Fruit fly (Drosophila melanogaster) whole organism, embryonic: Measurements from ENCODE around the gene CG2767.

Experiments used
- Ada2b ChIP-seq: fragments of 200-800 bp; sonication (Bioruptor generic); IDR thresholded peaks from 2 replicates; pipeline ENCODE4 v1.3.6; 2022; ENCODE audit warnings: missing biosample characterization, missing genetic modification characterization
- B-H1 ChIP-seq: fragments of 200-800 bp; sonication (Bioruptor generic); IDR thresholded peaks from 3 replicates; pipeline ENCODE4 v1.3.6; 2022; ENCODE audit warnings: missing biosample characterization, missing genetic modification characterization
- BEAF-32 ChIP-seq: fragments of 200-800 bp; sonication (Bioruptor generic); optimal IDR thresholded peaks from 3 replicates; lab custom pipeline; 2017; ENCODE audit warnings: missing biosample characterization, missing genetic modification characterization, mild to moderate bottlenecking, moderate library complexity, missing genetic modification reagents
- CG12104 ChIP-seq: fragments of 200-800 bp; sonication (Bioruptor generic); optimal IDR thresholded peaks from 3 replicates; lab custom pipeline; 2016; ENCODE audit warnings: missing biosample characterization, missing genetic modification characterization
- CG14667 ChIP-seq: fragments of 200-800 bp; sonication (Bioruptor generic); IDR thresholded peaks from 2 replicates; pipeline ENCODE4 v1.3.6; 2022; ENCODE audit warnings: missing biosample characterization, missing genetic modification characterization
- CG15269 ChIP-seq: fragments of 200-800 bp; sonication (Bioruptor generic); optimal IDR thresholded peaks from 2 replicates; lab custom pipeline; 2018; ENCODE audit warnings: missing biosample characterization, mild to moderate bottlenecking, missing genetic modification characterization, moderate library complexity
- CG16863 ChIP-seq: fragments of 200-800 bp; sonication (Bioruptor generic); optimal IDR thresholded peaks from 3 replicates; lab custom pipeline; 2016; ENCODE audit warnings: missing biosample characterization, missing genetic modification characterization
- CG17359 ChIP-seq: fragments of 200-800 bp; sonication (Bioruptor generic); optimal IDR thresholded peaks from 3 replicates; lab custom pipeline; 2018; ENCODE audit warnings: missing biosample characterization, mild to moderate bottlenecking, missing genetic modification characterization, moderate library complexity
- CG17829 ChIP-seq: fragments of 200-800 bp; optimal IDR thresholded peaks from 2 replicates; lab custom pipeline; 2019; ENCODE audit warnings: missing biosample characterization, mild to moderate bottlenecking, missing genetic modification characterization, moderate library complexity
- CG2129 ChIP-seq: fragments of 200-800 bp; sonication (Bioruptor generic); IDR thresholded peaks from 2 replicates; pipeline ENCODE4 v1.3.6; 2022; ENCODE audit warnings: missing biosample characterization, missing genetic modification characterization; ENCODE audit not compliant: partially characterized antibody
- CG33213 ChIP-seq: fragments of 200-800 bp; sonication (Bioruptor generic); optimal IDR thresholded peaks from 3 replicates; lab custom pipeline; 2016; ENCODE audit warnings: missing biosample characterization, missing genetic modification characterization
- CG34224 ChIP-seq: fragments of 200-800 bp; sonication (Bioruptor generic); IDR thresholded peaks from 3 replicates; pipeline ENCODE4 v1.3.6; 2022; ENCODE audit warnings: missing biosample characterization, missing genetic modification characterization; ENCODE audit not compliant: partially characterized antibody
- CG43689 ChIP-seq: fragments of 200-800 bp; sonication (Bioruptor generic); IDR thresholded peaks from 2 replicates; pipeline ENCODE4 v1.3.6; 2022; ENCODE audit warnings: missing biosample characterization, missing genetic modification characterization
- CG5953 ChIP-seq: fragments of 200-800 bp; sonication (Bioruptor generic); IDR thresholded peaks from 2 replicates; pipeline ENCODE4 v1.3.6; 2022; ENCODE audit warnings: missing biosample characterization, missing genetic modification characterization
- CG6175 ChIP-seq: fragments of 200-800 bp; sonication (Bioruptor generic); IDR thresholded peaks from 3 replicates; pipeline ENCODE4 v1.3.6; 2022; ENCODE audit warnings: missing biosample characterization, missing genetic modification characterization
- CG6854 ChIP-seq: fragments of 200-800 bp; sonication (Bioruptor generic); optimal IDR thresholded peaks from 3 replicates; lab custom pipeline; 2017; ENCODE audit warnings: missing biosample characterization, mild to moderate bottlenecking, missing genetic modification characterization
- CG7786 ChIP-seq: fragments of 200-800 bp; sonication (Bioruptor generic); optimal IDR thresholded peaks from 2 replicates; lab custom pipeline; 2016; ENCODE audit warnings: missing biosample characterization, missing genetic modification characterization
- CG8924 ChIP-seq: fragments of 200-800 bp; optimal IDR thresholded peaks from 3 replicates; lab custom pipeline; 2019; ENCODE audit warnings: missing biosample characterization, mild to moderate bottlenecking, missing genetic modification characterization, moderate library complexity
- Dek ChIP-seq: fragments of 200-800 bp; sonication (Bioruptor generic); optimal IDR thresholded peaks from 3 replicates; lab custom pipeline; 2019; ENCODE audit warnings: missing biosample characterization, mild to moderate bottlenecking, missing genetic modification characterization, moderate library complexity
- Dip3 ChIP-seq: fragments of 200-800 bp; sonication (Bioruptor generic); optimal IDR thresholded peaks from 3 replicates; lab custom pipeline; 2016; ENCODE audit warnings: missing biosample characterization, missing genetic modification characterization
- Fer3 ChIP-seq: fragments of 200-800 bp; sonication (Bioruptor generic); optimal IDR thresholded peaks from 2 replicates; lab custom pipeline; 2018; ENCODE audit warnings: missing biosample characterization, mild to moderate bottlenecking, missing genetic modification characterization, moderate library complexity
- Hey ChIP-seq: fragments of 200-800 bp; sonication (Bioruptor generic); optimal IDR thresholded peaks from 3 replicates; lab custom pipeline; 2018; ENCODE audit warnings: missing biosample characterization, mild to moderate bottlenecking, missing genetic modification characterization
- HmgZ ChIP-seq: fragments of 200-800 bp; sonication (Bioruptor generic); optimal IDR thresholded peaks from 2 replicates; lab custom pipeline; 2018; ENCODE audit warnings: missing biosample characterization, mild to moderate bottlenecking, missing genetic modification characterization
- Hr3 ChIP-seq: fragments of 200-800 bp; sonication (Bioruptor generic); optimal IDR thresholded peaks from 3 replicates; lab custom pipeline; 2016; ENCODE audit warnings: missing biosample characterization, missing genetic modification characterization
- Mrtf ChIP-seq: fragments of 200-800 bp; sonication (Bioruptor generic); IDR thresholded peaks from 3 replicates; pipeline ENCODE4 v1.3.6; 2022; ENCODE audit warnings: missing biosample characterization, missing genetic modification characterization
- NfI ChIP-seq: fragments of 200-800 bp; sonication (Bioruptor generic); optimal IDR thresholded peaks from 3 replicates; lab custom pipeline; 2018; ENCODE audit warnings: missing biosample characterization, mild to moderate bottlenecking, missing genetic modification characterization, moderate library complexity
- Sin3A ChIP-seq: fragments of >200 bp; optimal IDR thresholded peaks from 2 replicates; lab custom pipeline; 2018
- Trl ChIP-seq, 3 experiments: fragments of >200 bp in 2 of 3; fragments of 200-800 bp in 1 of 3; sonication (Bioruptor generic) in 1 of 3; optimal IDR thresholded peaks; 2 replicates in 1 of 3; 3 replicates in 2 of 3; lab custom pipeline; 2016 to 2017; ENCODE audit warnings: missing biosample characterization in 1 of 3, missing genetic modification characterization in 1 of 3
- amos ChIP-seq: fragments of 200-800 bp; sonication (Bioruptor generic); IDR thresholded peaks from 2 replicates; pipeline ENCODE4 v1.3.6; 2022; ENCODE audit warnings: missing biosample characterization, missing genetic modification characterization; ENCODE audit not compliant: partially characterized antibody
- ap ChIP-seq: fragments of 200-800 bp; sonication (Bioruptor generic); IDR thresholded peaks from 2 replicates; pipeline ENCODE4 v1.3.6; 2022; ENCODE audit warnings: missing biosample characterization, missing genetic modification characterization
- ase ChIP-seq: fragments of 200-800 bp; sonication (Bioruptor generic); IDR thresholded peaks from 3 replicates; pipeline ENCODE4 v1.3.6; 2022; ENCODE audit warnings: missing biosample characterization, missing genetic modification characterization
- az2 ChIP-seq: fragments of 200-800 bp; sonication (Bioruptor generic); optimal IDR thresholded peaks from 3 replicates; lab custom pipeline; 2016; ENCODE audit warnings: missing biosample characterization, missing genetic modification characterization
- btn ChIP-seq: fragments of 200-800 bp; sonication (Bioruptor generic); optimal IDR thresholded peaks from 2 replicates; lab custom pipeline; 2016; ENCODE audit warnings: missing biosample characterization, missing genetic modification characterization
- cad ChIP-seq: fragments of >200 bp; optimal IDR thresholded peaks from 2 replicates; lab custom pipeline; 2017; ENCODE audit warnings: missing biosample characterization, missing genetic modification characterization
- cas ChIP-seq: fragments of 200-800 bp; sonication (Bioruptor generic); IDR thresholded peaks from 2 replicates; pipeline ENCODE4 v1.3.6; 2022; ENCODE audit warnings: missing biosample characterization, missing genetic modification characterization
- dpn ChIP-seq, 2 experiments: fragments of 200-800 bp; sonication (Bioruptor generic); optimal IDR thresholded peaks; 3 replicates each; lab custom pipeline; 2016; ENCODE audit warnings: missing biosample characterization in 2 of 2, missing genetic modification characterization in 2 of 2
- gro ChIP-seq: fragments of 200-800 bp; sonication (Bioruptor generic); optimal IDR thresholded peaks from 2 replicates; lab custom pipeline; 2016; ENCODE audit warnings: missing biosample characterization, missing genetic modification characterization
- kah ChIP-seq: fragments of 200-800 bp; sonication (Bioruptor generic); optimal IDR thresholded peaks from 2 replicates; lab custom pipeline; 2018; ENCODE audit warnings: missing biosample characterization, mild to moderate bottlenecking, missing genetic modification characterization
- maf-S ChIP-seq: fragments of 200-800 bp; sonication (Bioruptor generic); optimal IDR thresholded peaks from 2 replicates; lab custom pipeline; 2016; ENCODE audit warnings: missing biosample characterization, missing genetic modification characterization
- oc ChIP-seq: fragments of 200-800 bp; sonication (Bioruptor generic); optimal IDR thresholded peaks from 2 replicates; lab custom pipeline; 2018; ENCODE audit warnings: missing biosample characterization, mild to moderate bottlenecking, missing genetic modification characterization, moderate library complexity
- otp ChIP-seq: fragments of 200-800 bp; sonication (Bioruptor generic); IDR thresholded peaks from 3 replicates; pipeline ENCODE4, ENCODE4 v1.3.6; 2022; ENCODE audit warnings: missing biosample characterization, missing genetic modification characterization
- pb ChIP-seq: fragments of 200-800 bp; sonication (Bioruptor generic); optimal IDR thresholded peaks from 3 replicates; lab custom pipeline; 2016; ENCODE audit warnings: missing biosample characterization, missing genetic modification characterization
- pnt ChIP-seq: fragments of 200-800 bp; sonication (Bioruptor generic); optimal IDR thresholded peaks from 3 replicates; lab custom pipeline; 2016; ENCODE audit warnings: missing biosample characterization, missing genetic modification characterization
- pum ChIP-seq: fragments of 200-800 bp; sonication (Bioruptor generic); optimal IDR thresholded peaks from 2 replicates; lab custom pipeline; 2016; ENCODE audit warnings: missing biosample characterization, missing genetic modification characterization
- sisA ChIP-seq: fragments of 200-800 bp; sonication (Bioruptor generic); IDR thresholded peaks from 2 replicates; pipeline ENCODE4 v1.3.6; 2022; ENCODE audit warnings: missing biosample characterization, missing genetic modification characterization
- tio ChIP-seq: fragments of 200-800 bp; sonication (Bioruptor generic); optimal IDR thresholded peaks from 2 replicates; lab custom pipeline; 2017; ENCODE audit warnings: missing biosample characterization, missing genetic modification characterization, inconsistent platforms
- tll ChIP-seq, 2 experiments: fragments of 200-800 bp in 1 of 2; fragments of >200 bp in 1 of 2; sonication (Bioruptor generic) in 1 of 2; optimal IDR thresholded peaks; 2 replicates each; lab custom pipeline; 2017 to 2019; ENCODE audit warnings: missing biosample characterization in 2 of 2, missing genetic modification characterization in 2 of 2, mild to moderate bottlenecking in 1 of 2, moderate library complexity in 1 of 2
- unc-4 ChIP-seq: fragments of 200-800 bp; sonication (Bioruptor generic); IDR thresholded peaks from 2 replicates; pipeline ENCODE4 v1.3.6; 2022; ENCODE audit warnings: missing biosample characterization, missing genetic modification characterization; ENCODE audit not compliant: partially characterized antibody

Gene CG2767

dm6 chr3R:8013121-8014009, 5.5 kb upstream of the CG2767 start, which contains the start of the genes CG10435 and Pbp95 (continued):
- no peak for TF ChIP-seq CG8924
- TF ChIP-seq tio (GFP tag; lab: Kevin White, UChicago): no peak
- TF ChIP-seq tll (GFP tag; optimal IDR thresholded peaks at IDR 0.05; lab: Kevin White, UChicago): peak in 1 of 2 experiments; percentile 98
- TF ChIP-seq az2 (GFP tag; lab: Kevin White, UChicago): peak; percentile 54
- TF ChIP-seq CG14667 (GFP tag; lab: Robert Waterston, UW): 0 out of 2 replicates have a peak, but pooled peaks have one; percentile 26
- peak; percentile 51 for TF ChIP-seq CG17359 (tag; lab: Kevin White, UChicago)
- TF ChIP-seq CG16863 (GFP tag; lab: Kevin White, UChicago): peak; percentile 36
- peak; percentile 61 for TF ChIP-seq cas (GFP tag; lab: Robert Waterston, UW)
- TF ChIP-seq amos (GFP tag; lab: Robert Waterston, UW): peak; percentile 76
- TF ChIP-seq CG43689: no peak
- TF ChIP-seq CG2129 (GFP tag; lab: Robert Waterston, UW): peak; percentile 56
- TF ChIP-seq pb (GFP tag; lab: Kevin White, UChicago): no peak
- TF ChIP-seq otp (GFP tag; lab: Robert Waterston, UW): peak; percentile 50; the same call in 1 of the 3 replicates
- no peak for TF ChIP-seq Sin3A (lab: Kevin White, UChicago)
- peak; percentile 51 for TF ChIP-seq NfI (GFP tag; lab: Kevin White, UChicago)
- TF ChIP-seq sisA (GFP tag; lab: Robert Waterston, UW): peak; percentile 55
- 0 out of 2 replicates have a peak, but pooled peaks have one; percentile 33 for TF ChIP-seq CG5953
- TF ChIP-seq HmgZ: peak; percentile 54
- TF ChIP-seq btn (GFP tag; lab: Kevin White, UChicago): no peak
- TF ChIP-seq CG33213 (GFP tag; lab: Kevin White, UChicago): peak; percentile 31
- peak; percentile 1 for TF ChIP-seq pnt (GFP tag; lab: Kevin White, UChicago)
- peak; percentile 2 for TF ChIP-seq CG7786 (GFP tag; lab: Kevin White, UChicago)
- TF ChIP-seq CG15269 (tag; lab: Kevin White, UChicago): no peak
- 0 out of 3 replicates have a peak, but pooled peaks have one; percentile 49 for TF ChIP-seq CG6175 (GFP tag; lab: Robert Waterston, UW)
- TF ChIP-seq CG12104 (GFP tag; lab: Kevin White, UChicago): peak; percentile 8
- no peak for TF ChIP-seq Trl (optimal IDR thresholded peaks at IDR 0.05; lab: Kevin White, UChicago)
- TF ChIP-seq Trl (GFP tag; optimal IDR thresholded peaks at IDR 0.05; lab: Kevin White, UChicago): peak; percentile 57
- peak; percentile 37; the same call in 2 of the 3 replicates for TF ChIP-seq B-H1 (GFP tag; lab: Robert Waterston, UW)
- TF ChIP-seq pum (GFP tag; lab: Kevin White, UChicago): peak; percentile 29
- peak; percentile 35; the same call in 1 of the 2 replicates for TF ChIP-seq Ada2b (GFP tag; lab: Robert Waterston, UW)
- no peak for TF ChIP-seq CG6854 (GFP tag; lab: Kevin White, UChicago)
- peak; percentile 21 for TF ChIP-seq Fer3 (tag; lab: Kevin White, UChicago)
- TF ChIP-seq Hr3: peak; percentile 49
- peak; percentile 18 for TF ChIP-seq Dip3 (GFP tag; lab: Kevin White, UChicago)
- TF ChIP-seq Hey (tag; lab: Kevin White, UChicago): no peak
- TF ChIP-seq dpn (GFP tag; optimal IDR thresholded peaks at IDR 0.05; lab: Kevin White, UChicago): peak; percentile 43 to 48
- peak; percentile 66 for TF ChIP-seq unc-4 (GFP tag; lab: Robert Waterston, UW)
- 0 out of 3 replicates have a peak, but pooled peaks have one; percentile 45 for TF ChIP-seq Mrtf (GFP tag; lab: Robert Waterston, UW)
- no peak for TF ChIP-seq Dek (tag; lab: Kevin White, UChicago)
- peak; percentile 10 for TF ChIP-seq maf-S (GFP tag; lab: Kevin White, UChicago)
- 0 out of 2 replicates have a peak, but pooled peaks have one; percentile 13 for TF ChIP-seq ap (GFP tag; lab: Robert Waterston, UW)
- peak; percentile 74 for TF ChIP-seq BEAF-32
- peak; percentile 64; the same call in 2 of the 3 replicates for TF ChIP-seq CG34224
- TF ChIP-seq kah (GFP tag; lab: Kevin White, UChicago): no peak
- TF ChIP-seq cad: no peak
- TF ChIP-seq ase (GFP tag; lab: Robert Waterston, UW): 0 out of 3 replicates have a peak, but pooled peaks have one; percentile 6
- peak; percentile 18 for TF ChIP-seq CG17829 (tag; lab: Kevin White, UChicago)
- TF ChIP-seq oc (tag; lab: Kevin White, UChicago): no peak
- peak; percentile 62 for TF ChIP-seq gro
